Worm (Caenorhabditis elegans): ENCODE results near the gene his-24.
A peak's percentile ranks its signal among the peaks of the same experiment; 100 is the strongest.

his-24 gene

ce11 chrX:14499830-14500409 is 10.0 kb downstream of the his-24 start:
- TF ChIP-seq sea-1 (GFP tag; conservative IDR thresholded peaks at IDR 0.05) (no peak), hmg-4 (GFP tag; optimal IDR thresholded peaks at IDR 0.05) (no peak), scrt-1 (GFP tag; IDR thresholded peaks at IDR 0.05) (no peak), ets-7 (tag; optimal IDR thresholded peaks at IDR 0.05) (no peak), pes-1 (GFP tag; IDR thresholded peaks at IDR 0.05) (no peak), B0310.2 (tag; optimal IDR thresholded peaks at IDR 0.05) (no peak), F13C5.2 (tag; optimal IDR thresholded peaks at IDR 0.05) (no peak), tra-4 (tag; optimal IDR thresholded peaks at IDR 0.05) (no peak), hnd-1 (tag; optimal IDR thresholded peaks at IDR 0.05) (no peak), aly-1 (tag; optimal IDR thresholded peaks at IDR 0.05) (no peak), hmbx-1 (tag; optimal IDR thresholded peaks at IDR 0.05) (no peak), ama-1 (optimal IDR thresholded peaks at IDR 0.05) (no peak), ceh-36 (tag; optimal IDR thresholded peaks at IDR 0.05) (no peak), tbx-11 (GFP tag; IDR thresholded peaks at IDR 0.05) (no peak), tbx-37 (GFP tag; conservative IDR thresholded peaks at IDR 0.05) (no peak)

DNA sequence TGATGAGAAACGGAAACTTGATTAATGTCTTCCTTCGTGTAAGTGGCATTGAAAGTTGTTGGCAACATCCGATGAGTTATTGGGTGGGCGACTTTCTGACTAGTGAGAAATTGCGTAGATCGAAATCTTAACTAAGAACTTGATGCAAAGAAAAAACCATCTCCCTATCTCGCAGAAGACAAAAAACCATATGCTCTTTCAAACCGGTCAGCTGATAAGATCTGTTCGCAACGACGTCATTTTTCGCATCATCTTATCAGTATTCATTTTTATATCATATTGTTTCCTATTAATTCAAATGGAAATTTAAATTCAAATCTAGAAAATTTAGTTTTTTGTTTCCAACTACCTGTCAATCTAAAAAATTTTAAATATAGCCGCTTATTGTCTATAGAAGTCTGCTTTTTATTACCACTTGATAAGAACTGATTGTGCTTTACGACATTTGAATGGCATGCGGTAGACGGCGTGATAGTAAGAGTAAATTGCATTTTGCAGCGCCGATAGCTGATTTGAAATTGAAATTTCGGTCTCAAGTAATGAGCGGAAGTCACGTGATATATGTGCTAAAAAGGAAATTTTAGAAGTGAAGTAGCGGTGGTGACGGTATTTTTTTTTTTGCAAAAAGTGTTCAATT is 10.6 kb downstream of the his-24 start:
- TF ChIP-seq ceh-13 (GFP tag; optimal IDR thresholded peaks at IDR 0.05) (no peak), hnd-1 (tag; optimal IDR thresholded peaks at IDR 0.05) (no peak), scrt-1 (GFP tag; IDR thresholded peaks at IDR 0.05) (no peak), aly-1 (tag; optimal IDR thresholded peaks at IDR 0.05) (no peak), B0310.2 (tag; optimal IDR thresholded peaks at IDR 0.05) (no peak), hmg-4 (GFP tag; optimal IDR thresholded peaks at IDR 0.05) (no peak), tbx-11 (GFP tag; IDR thresholded peaks at IDR 0.05) (no peak), flt-1 (GFP tag; IDR thresholded peaks at IDR 0.05) (no peak), sea-1 (GFP tag; conservative IDR thresholded peaks at IDR 0.05) (no peak), ets-7 (tag; optimal IDR thresholded peaks at IDR 0.05) (no peak), F13C5.2 (tag; optimal IDR thresholded peaks at IDR 0.05) (no peak), tbx-37 (GFP tag; conservative IDR thresholded peaks at IDR 0.05) (no peak), pes-1 (GFP tag; IDR thresholded peaks at IDR 0.05) (no peak), hmbx-1 (tag; optimal IDR thresholded peaks at IDR 0.05) (no peak), ceh-36 (tag; optimal IDR thresholded peaks at IDR 0.05) (no peak)

DNA sequence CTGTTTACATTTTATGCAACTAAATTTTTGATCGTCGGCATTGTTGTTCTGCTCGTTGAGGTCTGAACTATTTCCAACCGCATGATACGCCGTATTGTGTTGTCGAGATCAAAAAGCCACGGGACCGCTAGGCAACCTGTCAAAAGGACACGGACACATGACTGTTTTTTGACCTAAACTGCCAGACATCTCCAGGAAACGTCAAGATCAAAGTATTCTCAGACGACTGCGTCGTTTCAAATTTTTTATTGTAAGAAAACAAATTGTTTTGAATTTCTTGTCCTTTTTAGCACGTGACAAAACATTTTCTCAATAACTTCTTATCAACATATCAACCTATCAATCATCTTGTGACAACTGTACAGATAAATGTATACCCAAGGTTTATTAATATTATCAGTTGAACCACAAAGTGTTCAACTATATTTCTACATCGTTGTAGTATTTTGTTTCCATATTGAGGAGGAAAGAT is 12.3 kb downstream of the his-24 start:
- TF ChIP-seq ceh-36 (tag; optimal IDR thresholded peaks at IDR 0.05) (no peak), aly-1 (tag; optimal IDR thresholded peaks at IDR 0.05) (no peak), F13C5.2 (tag; optimal IDR thresholded peaks at IDR 0.05) (no peak), ama-1 (optimal IDR thresholded peaks at IDR 0.05) (no peak), ceh-13 (GFP tag; optimal IDR thresholded peaks at IDR 0.05) (no peak), hmg-4 (GFP tag; optimal IDR thresholded peaks at IDR 0.05) (no peak), hnd-1 (tag; optimal IDR thresholded peaks at IDR 0.05) (no peak), tbx-11 (GFP tag; IDR thresholded peaks at IDR 0.05) (no peak), hmbx-1 (tag; optimal IDR thresholded peaks at IDR 0.05) (no peak), flt-1 (GFP tag; IDR thresholded peaks at IDR 0.05) (no peak), sea-1 (GFP tag; conservative IDR thresholded peaks at IDR 0.05) (no peak), tra-4 (tag; optimal IDR thresholded peaks at IDR 0.05) (no peak), scrt-1 (GFP tag; IDR thresholded peaks at IDR 0.05) (no peak), ets-7 (tag; optimal IDR thresholded peaks at IDR 0.05) (no peak), tbx-37 (GFP tag; conservative IDR thresholded peaks at IDR 0.05) (no peak), pes-1 (GFP tag; IDR thresholded peaks at IDR 0.05) (no peak)

- TF ChIP-seq scrt-1 (GFP tag; IDR thresholded peaks at IDR 0.05) (no peak), B0310.2 (tag; optimal IDR thresholded peaks at IDR 0.05) (no peak), tra-4 (tag; optimal IDR thresholded peaks at IDR 0.05) (no peak), ets-7 (tag; optimal IDR thresholded peaks at IDR 0.05) (no peak), ceh-13 (GFP tag; optimal IDR thresholded peaks at IDR 0.05) (no peak), tbx-11 (GFP tag; IDR thresholded peaks at IDR 0.05) (no peak), ama-1 (optimal IDR thresholded peaks at IDR 0.05) (no peak), pes-1 (GFP tag; IDR thresholded peaks at IDR 0.05) (no peak), flt-1 (GFP tag; IDR thresholded peaks at IDR 0.05) (no peak), ceh-36 (tag; optimal IDR thresholded peaks at IDR 0.05) (no peak)
Observed at ce11 chrX:14503282-14503681, 13.4 kb downstream of the his-24 start.

DNA sequence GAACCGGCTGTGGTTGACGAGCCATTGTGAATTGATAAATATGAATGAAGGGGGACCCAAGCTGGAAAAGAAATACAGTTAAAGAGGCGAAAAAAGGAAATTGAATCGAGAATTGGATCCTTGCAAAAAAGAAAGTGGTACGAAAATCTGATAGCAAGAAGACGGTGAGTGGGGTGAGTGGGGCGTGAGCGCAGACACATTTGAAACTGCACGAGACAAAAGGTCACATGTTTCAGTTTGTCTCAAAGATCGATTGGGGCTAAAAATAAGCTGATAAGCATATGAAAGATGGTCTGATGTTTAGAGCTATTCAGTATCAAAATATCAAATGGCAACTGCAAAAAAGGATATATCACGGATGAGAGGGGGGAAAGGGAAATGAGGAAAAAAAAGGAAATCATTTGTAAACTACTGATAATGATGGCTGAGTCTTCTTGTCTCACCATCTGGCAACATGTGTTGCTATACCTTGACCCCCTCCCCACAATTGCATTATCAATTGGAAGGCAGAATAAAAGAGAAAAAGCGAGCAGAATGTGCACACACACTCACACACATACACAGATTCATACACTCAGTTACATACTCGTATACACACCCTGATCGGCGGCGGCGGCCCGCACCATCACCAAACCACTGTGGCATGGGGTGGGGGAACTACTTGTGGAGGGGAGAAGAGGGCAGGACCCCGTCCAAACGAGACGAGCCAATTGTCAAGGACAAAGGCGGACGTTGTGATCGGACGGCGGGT is 14.1 kb downstream of the his-24 start, which contains the start of gene M163.1:
M163.1 (minus strand) TSS at position 25 of the 751 bp plus-strand sequence.
- peak; percentile 46; the same call in 1 of the 2 replicates for TF ChIP-seq scrt-1 (GFP tag; IDR thresholded peaks at IDR 0.05)
- no peak for TF ChIP-seq flt-1 (GFP tag; IDR thresholded peaks at IDR 0.05)
- TF ChIP-seq ceh-36 (tag; optimal IDR thresholded peaks at IDR 0.05): no peak
- no peak for TF ChIP-seq hmbx-1 (tag; optimal IDR thresholded peaks at IDR 0.05)
- peak; percentile 87 for TF ChIP-seq hmg-4 (GFP tag; optimal IDR thresholded peaks at IDR 0.05)
- no peak for TF ChIP-seq ets-7 (tag; optimal IDR thresholded peaks at IDR 0.05)
- TF ChIP-seq F13C5.2 (tag; optimal IDR thresholded peaks at IDR 0.05): peak; percentile 15
- TF ChIP-seq aly-1 (tag; optimal IDR thresholded peaks at IDR 0.05): no peak
- TF ChIP-seq ceh-13 (GFP tag; optimal IDR thresholded peaks at IDR 0.05): peak; percentile 16
- no peak for TF ChIP-seq tra-4 (tag; optimal IDR thresholded peaks at IDR 0.05)
- no peak for TF ChIP-seq B0310.2 (tag; optimal IDR thresholded peaks at IDR 0.05)
- TF ChIP-seq tbx-37 (GFP tag; conservative IDR thresholded peaks at IDR 0.05): no peak
- no peak for TF ChIP-seq tbx-11 (GFP tag; IDR thresholded peaks at IDR 0.05)
- TF ChIP-seq hnd-1 (tag; optimal IDR thresholded peaks at IDR 0.05): peak; percentile 0
- TF ChIP-seq pes-1 (GFP tag; IDR thresholded peaks at IDR 0.05): 0 out of 2 replicates have a peak, but pooled peaks have one; percentile 13
- TF ChIP-seq ama-1 (optimal IDR thresholded peaks at IDR 0.05): no peak
- no peak for TF ChIP-seq sea-1 (GFP tag; conservative IDR thresholded peaks at IDR 0.05)

- no peak for TF ChIP-seq hmg-4 (GFP tag; optimal IDR thresholded peaks at IDR 0.05)
- no peak for TF ChIP-seq tbx-11 (GFP tag; IDR thresholded peaks at IDR 0.05)
- TF ChIP-seq pes-1 (GFP tag; IDR thresholded peaks at IDR 0.05): 0 out of 2 replicates have a peak, but pooled peaks have one; percentile 0
- TF ChIP-seq hnd-1 (tag; optimal IDR thresholded peaks at IDR 0.05): no peak
- no peak for TF ChIP-seq ama-1 (optimal IDR thresholded peaks at IDR 0.05)
- no peak for TF ChIP-seq scrt-1 (GFP tag; IDR thresholded peaks at IDR 0.05)
- TF ChIP-seq hmbx-1 (tag; optimal IDR thresholded peaks at IDR 0.05): no peak
Observed at ce11 chrX:14504551-14504902, 14.6 kb downstream of the his-24 start.

Measured in whole organism, early embryonic.